Worm (Caenorhabditis elegans): ENCODE measurements around the gene nas-23.
A peak's percentile ranks its signal among the peaks of the same experiment; 100 is the strongest.

nas-23 gene

ce11 chrII:7469318-7469717 lies 24.2 kb downstream of the nas-23 start:
- TF ChIP-seq ref-1 (GFP tag; conservative IDR thresholded peaks at IDR 0.05) (no peak), med-1 (GFP tag; optimal IDR thresholded peaks at IDR 0.05; ENCODE audit: insufficient read depth) (no peak), klf-2 (GFP tag; conservative IDR thresholded peaks at IDR 0.05) (no peak), ztf-23 (GFP tag; IDR thresholded peaks at IDR 0.05) (no peak), flt-1 (GFP tag; IDR thresholded peaks at IDR 0.05) (no peak), cog-1 (tag; optimal IDR thresholded peaks at IDR 0.05) (no peak), T22C8.4 (GFP tag; IDR thresholded peaks at IDR 0.05) (no peak), tab-1 (GFP tag; IDR thresholded peaks at IDR 0.05) (no peak), ztf-29 (GFP tag; IDR thresholded peaks at IDR 0.05) (no peak)

DNA sequence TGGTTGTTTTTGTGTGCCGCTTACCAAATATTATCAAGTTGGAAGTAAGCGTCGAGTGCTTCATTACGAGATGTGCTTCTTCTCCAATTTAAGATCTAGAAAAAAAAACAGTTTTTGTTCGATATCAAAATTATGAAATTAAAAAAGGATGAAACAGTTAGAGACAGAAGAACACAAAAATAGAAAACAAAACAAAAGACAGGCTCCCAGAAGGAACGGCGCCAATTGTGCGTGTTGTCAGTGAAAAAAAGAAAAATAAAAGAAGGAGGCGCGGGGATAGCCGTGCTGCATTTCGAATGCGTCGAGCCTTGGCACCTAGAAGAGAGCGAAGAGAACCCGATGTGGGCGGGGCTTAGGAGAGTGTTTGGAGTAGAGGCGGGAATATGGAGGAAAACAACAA lies 28.0 kb downstream of the nas-23 start, which contains the start of gene sro-1:
sro-1 (minus strand) TSS at position 101 of the 400 bp plus-strand sequence.
- TF ChIP-seq cog-1 (tag; optimal IDR thresholded peaks at IDR 0.05) = no peak
- TF ChIP-seq klf-2 (GFP tag; conservative IDR thresholded peaks at IDR 0.05) = no peak
- TF ChIP-seq ztf-29 (GFP tag; IDR thresholded peaks at IDR 0.05) = no peak
- TF ChIP-seq T22C8.4 (GFP tag; IDR thresholded peaks at IDR 0.05) = no peak
- TF ChIP-seq med-1 (GFP tag; optimal IDR thresholded peaks at IDR 0.05; ENCODE audit: insufficient read depth) = no peak
- TF ChIP-seq ref-1 (GFP tag; conservative IDR thresholded peaks at IDR 0.05) = no peak
- TF ChIP-seq tab-1 (GFP tag; IDR thresholded peaks at IDR 0.05) = no peak
- TF ChIP-seq flt-1 (GFP tag; IDR thresholded peaks at IDR 0.05) = no peak
- TF ChIP-seq ztf-23 (GFP tag; IDR thresholded peaks at IDR 0.05) = no peak

ce11 chrII:7459205-7459604 lies 34.3 kb downstream of the nas-23 start, which contains the start of gene D1022.2:
TSS of gene D1022.2 (plus strand) at chrII:7459505.
- TF ChIP-seq cog-1 (tag; optimal IDR thresholded peaks at IDR 0.05) (no peak), klf-2 (GFP tag; conservative IDR thresholded peaks at IDR 0.05) (no peak), med-1 (GFP tag; optimal IDR thresholded peaks at IDR 0.05; ENCODE audit: insufficient read depth) (no peak), flt-1 (GFP tag; IDR thresholded peaks at IDR 0.05) (no peak), ref-1 (GFP tag; conservative IDR thresholded peaks at IDR 0.05) (no peak), tab-1 (GFP tag; IDR thresholded peaks at IDR 0.05) (no peak), ztf-29 (GFP tag; IDR thresholded peaks at IDR 0.05) (no peak), ztf-23 (GFP tag; IDR thresholded peaks at IDR 0.05) (no peak), T22C8.4 (GFP tag; IDR thresholded peaks at IDR 0.05) (no peak)

ce11 chrII:7458706-7459105 lies 34.8 kb downstream of the nas-23 start, which contains the start of gene D1022.5:
TSS of gene D1022.5 (minus strand) at chrII:7458806.
- TF ChIP-seq flt-1 (GFP tag; IDR thresholded peaks at IDR 0.05) (no peak), ref-1 (GFP tag; conservative IDR thresholded peaks at IDR 0.05) (no peak), med-1 (GFP tag; optimal IDR thresholded peaks at IDR 0.05; ENCODE audit: insufficient read depth) (no peak), T22C8.4 (GFP tag; IDR thresholded peaks at IDR 0.05) (no peak), ztf-23 (GFP tag; IDR thresholded peaks at IDR 0.05) (no peak), ztf-29 (GFP tag; IDR thresholded peaks at IDR 0.05) (no peak), tab-1 (GFP tag; IDR thresholded peaks at IDR 0.05) (no peak), klf-2 (GFP tag; conservative IDR thresholded peaks at IDR 0.05) (no peak), cog-1 (tag; optimal IDR thresholded peaks at IDR 0.05) (no peak)

DNA sequence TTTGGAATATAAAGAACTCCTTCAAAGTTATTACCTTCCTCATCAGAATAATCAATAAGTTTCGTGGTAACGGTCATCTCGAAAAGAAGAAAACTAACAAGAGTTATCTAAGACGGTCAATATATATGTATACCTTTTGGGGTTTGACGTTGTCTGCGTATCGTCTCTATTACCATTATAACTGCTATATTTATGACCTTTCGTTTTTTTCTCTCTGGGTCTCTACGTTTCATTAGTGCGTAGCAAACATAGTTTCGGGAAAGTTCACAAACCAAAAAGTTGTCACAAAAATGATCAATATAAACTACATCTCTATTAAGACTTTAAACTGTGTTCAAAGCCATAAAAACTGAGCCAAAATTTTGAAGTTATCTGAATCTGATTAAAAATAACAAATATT lies 36.3 kb downstream of the nas-23 start, which contains the start of gene D1022.4:
D1022.4 (minus strand) TSS at position 83 of the 400 bp plus-strand sequence.
- TF ChIP-seq ref-1 (GFP tag; conservative IDR thresholded peaks at IDR 0.05) (no peak), T22C8.4 (GFP tag; IDR thresholded peaks at IDR 0.05) (no peak), med-1 (GFP tag; optimal IDR thresholded peaks at IDR 0.05; ENCODE audit: insufficient read depth) (no peak), klf-2 (GFP tag; conservative IDR thresholded peaks at IDR 0.05) (no peak), ztf-23 (GFP tag; IDR thresholded peaks at IDR 0.05) (no peak), cog-1 (tag; optimal IDR thresholded peaks at IDR 0.05) (no peak), ztf-29 (GFP tag; IDR thresholded peaks at IDR 0.05) (no peak), flt-1 (GFP tag; IDR thresholded peaks at IDR 0.05) (no peak), tab-1 (GFP tag; IDR thresholded peaks at IDR 0.05) (no peak)

- TF ChIP-seq cog-1 (tag; optimal IDR thresholded peaks at IDR 0.05) (no peak), tab-1 (GFP tag; IDR thresholded peaks at IDR 0.05) (no peak), klf-2 (GFP tag; conservative IDR thresholded peaks at IDR 0.05) (no peak), flt-1 (GFP tag; IDR thresholded peaks at IDR 0.05) (no peak), ztf-29 (GFP tag; IDR thresholded peaks at IDR 0.05) (no peak), ztf-23 (GFP tag; IDR thresholded peaks at IDR 0.05) (no peak), med-1 (GFP tag; optimal IDR thresholded peaks at IDR 0.05; ENCODE audit: insufficient read depth) (no peak), ref-1 (GFP tag; conservative IDR thresholded peaks at IDR 0.05) (no peak), T22C8.4 (GFP tag; IDR thresholded peaks at IDR 0.05) (no peak)
These were observed 37.3 kb downstream of the nas-23 start, which contains the start of gene D1022.3 for ce11 chrII:7456184-7456583. TSS of gene D1022.3 (minus strand) at chrII:7456284.

ce11 chrII:7446683-7447082 lies 46.8 kb downstream of the nas-23 start:
- TF ChIP-seq flt-1 (GFP tag; IDR thresholded peaks at IDR 0.05) = 0 out of 2 replicates have a peak, but pooled peaks have one; percentile 11
- 0 out of 2 replicates have a peak, but pooled peaks have one; percentile 49 for TF ChIP-seq klf-2 (GFP tag; conservative IDR thresholded peaks at IDR 0.05)
